Fruit fly (Drosophila melanogaster): ENCODE results near the gene CG5087.
A peak's percentile ranks its signal among the peaks of the same experiment; 100 is the strongest.

DNA sequence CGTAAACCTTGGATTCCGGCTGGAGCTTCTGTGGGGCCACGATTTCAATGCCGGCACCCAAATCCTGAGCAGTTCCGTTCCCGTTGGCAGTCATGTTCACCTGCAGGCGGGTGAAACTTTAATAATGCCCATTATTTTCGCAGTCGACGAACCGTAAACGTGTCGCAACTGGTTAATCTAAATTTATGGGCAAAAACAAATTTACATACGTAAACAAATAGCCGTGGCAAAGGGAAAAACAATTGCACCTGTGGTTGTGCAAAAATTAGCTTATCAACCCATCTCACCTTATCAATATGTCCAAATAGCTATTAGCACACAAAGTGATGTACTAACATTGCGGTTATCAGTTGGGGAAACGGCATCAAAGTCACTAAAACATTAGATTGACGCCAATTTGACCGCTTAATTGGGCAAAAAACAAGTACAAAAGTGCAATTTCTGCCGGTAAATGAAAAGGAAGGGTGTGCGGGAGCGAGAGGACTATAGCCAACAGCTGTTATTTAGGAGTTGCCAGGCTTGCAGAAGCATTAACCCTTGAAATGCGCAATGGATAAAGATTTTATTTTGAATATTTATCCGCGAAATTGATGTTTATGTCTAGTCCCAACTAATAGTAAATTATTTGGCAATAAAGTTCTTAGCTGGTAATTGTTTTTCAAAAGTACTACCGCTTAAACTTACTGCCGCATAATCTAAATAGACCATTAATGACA, 12.7 kb upstream of the CG5087 start:
- no peak for TF ChIP-seq CG1620 (GFP tag; optimal IDR thresholded peaks at IDR 0.05)
- no peak for TF ChIP-seq bab1 (GFP tag; optimal IDR thresholded peaks at IDR 0.05)
- peak; percentile 37 for TF ChIP-seq Mnt (GFP tag; optimal IDR thresholded peaks at IDR 0.05)
- peak; percentile 79 for TF ChIP-seq cic (GFP tag; optimal IDR thresholded peaks at IDR 0.05)
- TF ChIP-seq CG14711 (tag; optimal IDR thresholded peaks at IDR 0.05) = peak; percentile 89
- no peak for TF ChIP-seq cnc (optimal IDR thresholded peaks at IDR 0.05)
- peak; percentile 60 for TF ChIP-seq CG7045 (GFP tag; optimal IDR thresholded peaks at IDR 0.05)
- peak; percentile 8 for TF ChIP-seq Hr96 (GFP tag; optimal IDR thresholded peaks at IDR 0.05)
- TF ChIP-seq kay (GFP tag; ENCODE audit: borderline replicate concordance) = peak; percentile 7
- TF ChIP-seq CG12768 (GFP tag; optimal IDR thresholded peaks at IDR 0.05) = peak; percentile 41
- TF ChIP-seq ovo (GFP tag; optimal IDR thresholded peaks at IDR 0.05) = no peak
- peak; percentile 19 for TF ChIP-seq Crg-1 (GFP tag; optimal IDR thresholded peaks at IDR 0.05)
- peak; percentile 25 for TF ChIP-seq tj (GFP tag; optimal IDR thresholded peaks at IDR 0.05)
